Fruit fly (Drosophila melanogaster) whole organism, embryonic: ENCODE data around the gene Kdm3.

Experiments
- Atf6 ChIP-seq: fragments of 200-800 bp; sonication (Bioruptor generic); IDR thresholded peaks from 2 replicates; pipeline ENCODE4 v1.3.6; 2022; ENCODE audit warnings: missing biosample characterization, missing genetic modification characterization
- Awh ChIP-seq: fragments of 200-800 bp; sonication (Bioruptor generic); IDR thresholded peaks from 2 replicates; pipeline ENCODE4, ENCODE4 v1.3.6; 2022; ENCODE audit warnings: missing biosample characterization, missing genetic modification characterization
- Bgb ChIP-seq: fragments of 200-800 bp; sonication (Bioruptor generic); IDR thresholded peaks from 2 replicates; pipeline ENCODE4 v1.3.6; 2022; ENCODE audit warnings: missing biosample characterization, missing genetic modification characterization; ENCODE audit not compliant: partially characterized antibody
- CG1024 ChIP-seq: fragments of 200-800 bp; sonication (Bioruptor generic); IDR thresholded peaks from 2 replicates; pipeline ENCODE4 v1.3.6; 2022; ENCODE audit warnings: missing biosample characterization, missing genetic modification characterization
- CG10274 ChIP-seq: fragments of 200-800 bp; sonication (Bioruptor generic); optimal IDR thresholded peaks from 3 replicates; lab custom pipeline; 2017; ENCODE audit warnings: missing biosample characterization, mild to moderate bottlenecking, missing genetic modification characterization
- CG12744 ChIP-seq: fragments of 200-800 bp; sonication (Bioruptor generic); optimal IDR thresholded peaks from 2 replicates; lab custom pipeline; 2016; ENCODE audit warnings: missing biosample characterization, missing genetic modification characterization
- CG16779 ChIP-seq: fragments of 200-800 bp; sonication (Bioruptor generic); IDR thresholded peaks from 2 replicates; pipeline ENCODE4 v1.3.6; 2022; ENCODE audit warnings: missing biosample characterization, missing genetic modification characterization
- CG16863 ChIP-seq: fragments of 200-800 bp; sonication (Bioruptor generic); optimal IDR thresholded peaks from 3 replicates; lab custom pipeline; 2016; ENCODE audit warnings: missing biosample characterization, missing genetic modification characterization
- CG17359 ChIP-seq: fragments of 200-800 bp; sonication (Bioruptor generic); optimal IDR thresholded peaks from 3 replicates; lab custom pipeline; 2018; ENCODE audit warnings: missing biosample characterization, mild to moderate bottlenecking, missing genetic modification characterization, moderate library complexity
- CG2678 ChIP-seq: fragments of 200-800 bp; sonication (Bioruptor generic); optimal IDR thresholded peaks from 3 replicates; lab custom pipeline; 2019; ENCODE audit warnings: missing biosample characterization, mild to moderate bottlenecking, missing genetic modification characterization, moderate library complexity
- CG30403 ChIP-seq: fragments of 200-800 bp; sonication (Bioruptor generic); optimal IDR thresholded peaks from 3 replicates; lab custom pipeline; 2016; ENCODE audit warnings: missing biosample characterization, missing genetic modification characterization
- CG31441 ChIP-seq: fragments of 200-800 bp; sonication (Bioruptor generic); IDR thresholded peaks from 2 replicates; pipeline ENCODE4 v1.3.6; 2022; ENCODE audit warnings: missing biosample characterization, missing genetic modification characterization
- CG4360 ChIP-seq: fragments of 200-800 bp; sonication (Bioruptor generic); IDR thresholded peaks from 2 replicates; pipeline ENCODE4 v1.3.6; 2022; ENCODE audit warnings: missing biosample characterization, missing genetic modification characterization
- CG4707 ChIP-seq: fragments of 200-800 bp; sonication (Bioruptor generic); optimal IDR thresholded peaks from 2 replicates; lab custom pipeline; 2018; ENCODE audit warnings: missing biosample characterization, mild to moderate bottlenecking, missing genetic modification characterization, moderate library complexity
- CG4730 ChIP-seq: fragments of 200-800 bp; sonication (Bioruptor generic); IDR thresholded peaks from 2 replicates; pipeline ENCODE4 v1.3.6; 2022; ENCODE audit warnings: missing biosample characterization, missing genetic modification characterization
- CG9727 ChIP-seq: fragments of 200-800 bp; sonication (Bioruptor generic); optimal IDR thresholded peaks from 3 replicates; lab custom pipeline; 2017; ENCODE audit warnings: missing biosample characterization, mild to moderate bottlenecking, missing genetic modification characterization
- CkIIα-i1 ChIP-seq: fragments of 200-800 bp; sonication (Bioruptor generic); IDR thresholded peaks from 2 replicates; pipeline ENCODE4 v1.3.6; 2022; ENCODE audit warnings: missing biosample characterization, missing genetic modification characterization
- Dip2 ChIP-seq: fragments of 200-800 bp; sonication (Bioruptor generic); IDR thresholded peaks from 2 replicates; pipeline ENCODE4 v1.3.6; 2022; ENCODE audit warnings: missing biosample characterization, missing genetic modification characterization
- Jarid2 ChIP-seq: fragments of 200-800 bp; sonication (Bioruptor generic); optimal IDR thresholded peaks from 3 replicates; lab custom pipeline; 2017; ENCODE audit warnings: mild to moderate bottlenecking, missing biosample characterization, missing genetic modification reagents, missing genetic modification characterization
- MBD-R2 ChIP-seq: fragments of 200-800 bp; sonication (Bioruptor generic); IDR thresholded peaks from 2 replicates; pipeline ENCODE4 v1.3.6; 2022; ENCODE audit warnings: missing biosample characterization, missing genetic modification characterization
- Med ChIP-seq: fragments of 200-800 bp; sonication (Bioruptor generic); peaks from one replicate; lab custom pipeline; 2016; ENCODE audit warnings: missing biosample characterization, missing genetic modification characterization, mild to moderate bottlenecking, inconsistent platforms, moderate library complexity
- NfI ChIP-seq: fragments of 200-800 bp; sonication (Bioruptor generic); optimal IDR thresholded peaks from 3 replicates; lab custom pipeline; 2018; ENCODE audit warnings: missing biosample characterization, mild to moderate bottlenecking, missing genetic modification characterization, moderate library complexity
- Sox102F ChIP-seq: fragments of 200-800 bp; sonication (Bioruptor generic); optimal IDR thresholded peaks from 2 replicates; lab custom pipeline; 2018; ENCODE audit warnings: missing biosample characterization, mild to moderate bottlenecking, missing genetic modification characterization, moderate library complexity
- abd-A ChIP-seq: fragments of 200-800 bp; sonication (Bioruptor generic); optimal IDR thresholded peaks from 3 replicates; lab custom pipeline; 2019; ENCODE audit warnings: missing biosample characterization, mild to moderate bottlenecking, missing genetic modification characterization, moderate library complexity
- aop ChIP-seq: fragments of 200-800 bp; sonication (Bioruptor generic); IDR thresholded peaks from 2 replicates; pipeline ENCODE4 v1.3.6; 2022; ENCODE audit warnings: missing biosample characterization, missing genetic modification characterization
- cato ChIP-seq: fragments of 200-800 bp; sonication (Bioruptor generic); optimal IDR thresholded peaks from 2 replicates; lab custom pipeline; 2016; ENCODE audit warnings: missing biosample characterization, missing genetic modification characterization, borderline replicate concordance
- caup ChIP-seq: fragments of 200-800 bp; sonication (Bioruptor generic); optimal IDR thresholded peaks from 3 replicates; lab custom pipeline; 2017; ENCODE audit warnings: missing biosample characterization, mild to moderate bottlenecking, missing genetic modification characterization, moderate library complexity; ENCODE audit not compliant: severe bottlenecking
- chm ChIP-seq: fragments of 200-800 bp; sonication (Bioruptor generic); IDR thresholded peaks from 2 replicates; pipeline ENCODE4 v1.3.6; 2022; ENCODE audit warnings: missing biosample characterization, missing genetic modification characterization
- crc ChIP-seq: fragments of 200-800 bp; sonication (Bioruptor generic); optimal IDR thresholded peaks from 2 replicates; lab custom pipeline; 2016; ENCODE audit warnings: missing biosample characterization, missing genetic modification characterization
- dysf ChIP-seq: fragments of 200-800 bp; sonication (Bioruptor generic); IDR thresholded peaks from 3 replicates; pipeline ENCODE4 v1.3.6; 2022; ENCODE audit warnings: missing biosample characterization, missing genetic modification characterization
- gro ChIP-seq: fragments of 200-800 bp; sonication (Bioruptor generic); optimal IDR thresholded peaks from 2 replicates; lab custom pipeline; 2016; ENCODE audit warnings: missing biosample characterization, missing genetic modification characterization
- hkb ChIP-seq, 2 experiments: fragments of 200-800 bp in 1 of 2; fragments of >200 bp in 1 of 2; sonication (Bioruptor generic) in 1 of 2; IDR thresholded peaks in 1 of 2; optimal IDR thresholded peaks in 1 of 2; 2 replicates each; pipeline versions ENCODE4 v1.3.6 to Lab custom; 2017 to 2022; ENCODE audit warnings: missing biosample characterization in 1 of 2, missing genetic modification characterization in 1 of 2
- jigr1 ChIP-seq: fragments of 200-800 bp; sonication (Bioruptor generic); IDR thresholded peaks from 3 replicates; pipeline ENCODE4 v1.3.6; 2022; ENCODE audit warnings: missing biosample characterization, missing genetic modification characterization
- klu ChIP-seq: fragments of 200-800 bp; sonication (Bioruptor generic); IDR thresholded peaks from 2 replicates; pipeline ENCODE4 v1.3.6; 2022; ENCODE audit warnings: missing biosample characterization, missing genetic modification characterization
- mam ChIP-seq: fragments of 200-800 bp; sonication (Bioruptor generic); optimal IDR thresholded peaks from 3 replicates; lab custom pipeline; 2016; ENCODE audit warnings: missing biosample characterization, missing genetic modification characterization
- otp ChIP-seq: fragments of 200-800 bp; sonication (Bioruptor generic); IDR thresholded peaks from 3 replicates; pipeline ENCODE4, ENCODE4 v1.3.6; 2022; ENCODE audit warnings: missing biosample characterization, missing genetic modification characterization
- repo ChIP-seq: fragments of 200-800 bp; sonication (Bioruptor generic); optimal IDR thresholded peaks from 2 replicates; lab custom pipeline; 2016; ENCODE audit warnings: missing biosample characterization, missing genetic modification characterization
- run ChIP-seq: fragments of 200-800 bp; sonication (Bioruptor generic); optimal IDR thresholded peaks from 3 replicates; lab custom pipeline; 2018; ENCODE audit warnings: missing biosample characterization, mild to moderate bottlenecking, missing genetic modification characterization
- toy ChIP-seq: fragments of 200-800 bp; sonication (Bioruptor generic); IDR thresholded peaks from 2 replicates; pipeline ENCODE4 v1.3.6; 2022; ENCODE audit warnings: missing biosample characterization, missing genetic modification characterization
- vfl ChIP-seq: fragments of 200-800 bp; sonication (Bioruptor generic); optimal IDR thresholded peaks from 2 replicates; lab custom pipeline; 2016; ENCODE audit warnings: missing biosample characterization, missing genetic modification characterization
- z ChIP-seq: fragments of 200-800 bp; sonication (Bioruptor generic); IDR thresholded peaks from 3 replicates; pipeline ENCODE4 v1.3.6; 2022; ENCODE audit warnings: missing biosample characterization, missing genetic modification characterization
- zf30C ChIP-seq: fragments of 200-800 bp; sonication (Bioruptor generic); optimal IDR thresholded peaks from 3 replicates; lab custom pipeline; 2018; ENCODE audit warnings: missing biosample characterization, mild to moderate bottlenecking, missing genetic modification characterization

The Kdm3 gene

DNA sequence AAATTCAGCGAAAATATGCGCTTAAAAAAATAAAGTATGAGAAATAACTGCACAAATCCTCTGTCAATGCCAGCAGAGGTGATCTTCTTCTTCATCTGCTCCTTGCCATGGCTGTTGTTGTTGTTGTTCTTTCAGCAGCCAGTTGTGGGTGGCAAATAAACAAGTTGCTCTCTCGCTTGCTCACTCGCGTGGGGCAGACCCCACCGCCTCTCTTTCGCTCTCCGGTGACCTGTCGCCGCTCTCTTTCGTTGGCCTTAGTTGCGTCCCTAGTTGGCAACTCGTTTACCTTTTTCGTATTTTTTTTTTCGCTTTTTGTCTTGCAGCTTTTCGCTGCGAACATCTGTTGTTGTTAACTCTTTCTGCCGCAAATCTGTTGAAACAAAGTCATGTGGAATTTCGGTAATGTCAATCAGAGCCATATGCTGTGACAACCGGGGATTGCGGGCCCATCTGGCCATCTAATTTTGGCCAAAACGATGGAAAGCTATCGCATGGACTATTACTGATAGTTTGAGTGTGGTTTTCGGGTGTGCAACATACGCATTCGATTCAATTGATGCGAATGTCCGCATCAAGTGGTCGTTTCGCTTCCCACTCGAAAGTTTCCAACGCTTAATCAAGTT lies 18.9 kb downstream of the Kdm3 start (continued):
- TF ChIP-seq CG16863 (GFP tag; lab: Kevin White, UChicago) = no peak
- no peak for TF ChIP-seq otp (GFP tag; lab: Robert Waterston, UW)
- no peak for TF ChIP-seq z (GFP tag; lab: Robert Waterston, UW)
- TF ChIP-seq Sox102F = no peak
- no peak for TF ChIP-seq CG30403 (GFP tag; lab: Kevin White, UChicago)
- no peak for TF ChIP-seq crc
- TF ChIP-seq run (tag; lab: Kevin White, UChicago) = no peak
- no peak for TF ChIP-seq jigr1
- TF ChIP-seq Atf6 (GFP tag; lab: Robert Waterston, UW) = no peak
- TF ChIP-seq CkIIα-i1 (GFP tag; lab: Robert Waterston, UW) = no peak
- TF ChIP-seq vfl (GFP tag; lab: Kevin White, UChicago) = no peak
- no peak for TF ChIP-seq CG12744
- no peak for TF ChIP-seq hkb (optimal IDR thresholded peaks at IDR 0.05; lab: Kevin White, UChicago)
- 0 out of 2 replicates have a peak, but pooled peaks have one; percentile 10 for TF ChIP-seq hkb (GFP tag; IDR thresholded peaks at IDR 0.05; lab: Robert Waterston, UW)
- TF ChIP-seq klu (GFP tag; lab: Robert Waterston, UW) = no peak; the same call in 1 of the 2 replicates
- TF ChIP-seq Dip2 (GFP tag; lab: Robert Waterston, UW) = no peak
- no peak for TF ChIP-seq CG9727 (GFP tag; lab: Kevin White, UChicago)
- no peak for TF ChIP-seq zf30C (GFP tag; lab: Kevin White, UChicago)
- TF ChIP-seq repo = no peak
- TF ChIP-seq aop (GFP tag; lab: Robert Waterston, UW) = no peak
- TF ChIP-seq caup (GFP tag; lab: Kevin White, UChicago) = no peak
- no peak for TF ChIP-seq Bgb (GFP tag; lab: Robert Waterston, UW)
- TF ChIP-seq CG31441 (GFP tag; lab: Robert Waterston, UW) = no peak
- no peak for TF ChIP-seq toy (GFP tag; lab: Robert Waterston, UW)
- no peak for TF ChIP-seq abd-A
- no peak for TF ChIP-seq gro (GFP tag; lab: Kevin White, UChicago)
- TF ChIP-seq CG4730 (GFP tag; lab: Robert Waterston, UW) = no peak
- no peak for TF ChIP-seq Med
- TF ChIP-seq CG1024 = no peak
- TF ChIP-seq NfI = no peak
- TF ChIP-seq MBD-R2 (GFP tag; lab: Robert Waterston, UW) = no peak
- TF ChIP-seq cato (GFP tag; lab: Kevin White, UChicago) = no peak
- no peak for TF ChIP-seq Awh (GFP tag; lab: Robert Waterston, UW)
- no peak for TF ChIP-seq CG16779
- peak; percentile 69 for TF ChIP-seq CG4360 (GFP tag; lab: Robert Waterston, UW)
- no peak for TF ChIP-seq CG4707
- no peak for TF ChIP-seq CG10274 (GFP tag; lab: Kevin White, UChicago)
- no peak for TF ChIP-seq Jarid2 (GFP tag; lab: Kevin White, UChicago)
- no peak for TF ChIP-seq mam (GFP tag; lab: Kevin White, UChicago)
- TF ChIP-seq CG2678 (tag; lab: Kevin White, UChicago) = no peak
- TF ChIP-seq dysf = no peak
- TF ChIP-seq CG17359 = no peak
- no peak for TF ChIP-seq chm (GFP tag; lab: Robert Waterston, UW)
